Worm (Caenorhabditis elegans) whole organism, L4 larva: ENCODE results near the gene M01H9.3.

ENCODE experiments used
- F26F4.8 ChIP-seq: fragments of 200-800 bp; sonication (Bioruptor generic); conservative IDR thresholded peaks from 2 replicates; pipeline ENCODE4 v1.3.6; 2022; ENCODE audit warnings: missing genetic modification characterization, missing compliant biosample characterization
- T20F7.1 ChIP-seq: fragments of 200-800 bp; sonication (Bioruptor generic); optimal IDR thresholded peaks from 2 replicates; lab custom pipeline; 2018; ENCODE audit warnings: mild to moderate bottlenecking, missing genetic modification characterization, missing compliant biosample characterization
- Y105C5A.15 ChIP-seq: fragments of 200-800 bp; sonication (Bioruptor generic); IDR thresholded peaks from 2 replicates; pipeline ENCODE4 v1.3.6; 2022; ENCODE audit warnings: missing genetic modification characterization, missing compliant biosample characterization
- Y48G9A.11 ChIP-seq: fragments of 200-800 bp; sonication (Bioruptor generic); IDR thresholded peaks from 2 replicates; pipeline ENCODE4 v1.3.6; 2022; ENCODE audit warnings: missing genetic modification reagents, missing genetic modification characterization, missing compliant biosample characterization
- Y5F2A.4 ChIP-seq: fragments of 200-800 bp; sonication (Bioruptor generic); optimal IDR thresholded peaks from 2 replicates; lab custom pipeline; 2018; ENCODE audit warnings: mild to moderate bottlenecking, missing genetic modification characterization, missing compliant biosample characterization
- ZK546.5 ChIP-seq, 2 experiments: sonication (generic microtip); optimal IDR thresholded peaks; 2 replicates each; lab custom pipeline; 2017; ENCODE audit warnings: missing biosample characterization in 2 of 2, missing genetic modification characterization in 2 of 2
- aha-1 ChIP-seq: fragments of 150-350 bp; peaks from one replicate; lab custom pipeline; 2014; ENCODE audit warnings: missing biosample characterization, missing genetic modification characterization
- ama-1 ChIP-seq: fragments of 150-350 bp; optimal IDR thresholded peaks from 2 replicates; lab custom pipeline; 2014; ENCODE audit warnings: inconsistent platforms, mixed read lengths
- ctbp-1 ChIP-seq: fragments of 200-800 bp; sonication (Bioruptor generic); IDR thresholded peaks from 2 replicates; pipeline ENCODE4 v1.3.6; 2022; ENCODE audit warnings: missing genetic modification reagents, missing genetic modification characterization, missing compliant biosample characterization
- daf-16 ChIP-seq, 3 experiments: sonication (generic microtip); optimal IDR thresholded peaks; 2 replicates each; lab custom pipeline; 2016 to 2017; ENCODE audit warnings: missing genetic modification characterization in 3 of 3, missing genetic modification reagents in 3 of 3, mild to moderate bottlenecking in 2 of 3, missing compliant biosample characterization in 2 of 3, missing biosample characterization in 1 of 3, moderate library complexity in 1 of 3
- daf-19 ChIP-seq: fragments of 200-800 bp; sonication (Bioruptor generic); conservative IDR thresholded peaks from 2 replicates; pipeline ENCODE4 v1.3.6; 2022; ENCODE audit warnings: missing genetic modification characterization, missing compliant biosample characterization
- daf-8 ChIP-seq: fragments of 200-800 bp; sonication (Bioruptor generic); IDR thresholded peaks from 2 replicates; pipeline ENCODE4 v1.3.6; 2022; ENCODE audit warnings: missing genetic modification characterization, missing compliant biosample characterization
- dmd-6 ChIP-seq: fragments of 200-800 bp; sonication (Bioruptor generic); IDR thresholded peaks from 2 replicates; pipeline ENCODE4 v1.3.6; 2022; ENCODE audit warnings: missing genetic modification reagents, missing genetic modification characterization, missing compliant biosample characterization
- dmd-8 ChIP-seq: fragments of 200-800 bp; sonication (Bioruptor generic); IDR thresholded peaks from 2 replicates; pipeline ENCODE4 v1.3.6; 2022; ENCODE audit warnings: missing genetic modification characterization, missing compliant biosample characterization
- duxl-1 ChIP-seq: sonication (generic microtip); optimal IDR thresholded peaks from 2 replicates; lab custom pipeline; 2016; ENCODE audit warnings: mild to moderate bottlenecking, missing genetic modification characterization, moderate library complexity, missing compliant biosample characterization; ENCODE audit not compliant: poor library complexity
- egl-27 ChIP-seq: sonication (generic microtip); optimal IDR thresholded peaks from 3 replicates; lab custom pipeline; 2017; ENCODE audit warnings: missing biosample characterization, missing genetic modification reagents, missing genetic modification characterization
- fos-1 ChIP-seq: fragments of 150-350 bp; optimal IDR thresholded peaks from 2 replicates; lab custom pipeline; 2014; ENCODE audit warnings: missing biosample characterization, missing genetic modification characterization
- gei-8 ChIP-seq: fragments of 200-800 bp; sonication (Bioruptor generic); optimal IDR thresholded peaks from 2 replicates; lab custom pipeline; 2018; ENCODE audit warnings: mild to moderate bottlenecking, missing genetic modification characterization, missing compliant biosample characterization
- hif-1 ChIP-seq, 2 experiments: sonication (generic microtip); optimal IDR thresholded peaks; 2 replicates each; lab custom pipeline; 2016 to 2017; ENCODE audit warnings: missing compliant biosample characterization in 2 of 2, missing genetic modification characterization in 2 of 2, missing genetic modification reagents in 2 of 2, missing genotype in 2 of 2, mild to moderate bottlenecking in 1 of 2
- lin-13 ChIP-seq: fragments of 150-350 bp; optimal IDR thresholded peaks from 2 replicates; lab custom pipeline; 2014; ENCODE audit warnings: missing biosample characterization, missing genetic modification reagents, missing genetic modification characterization
- lin-15B ChIP-seq: fragments of 150-350 bp; sonication (generic microtip); optimal IDR thresholded peaks from 3 replicates; lab custom pipeline; 2014; ENCODE audit warnings: missing biosample characterization, missing genetic modification characterization
- lin-29 ChIP-seq: fragments of 200-800 bp; sonication (Bioruptor generic); IDR thresholded peaks from 2 replicates; pipeline ENCODE4 v1.3.6; 2022; ENCODE audit warnings: missing genetic modification reagents, missing genetic modification characterization, missing compliant biosample characterization
- lin-38 ChIP-seq: fragments of 200-800 bp; sonication (Bioruptor generic); IDR thresholded peaks from 2 replicates; pipeline ENCODE4 v1.3.6; 2022; ENCODE audit warnings: missing genetic modification reagents, missing genetic modification characterization, missing compliant biosample characterization
- lin-39 ChIP-seq: fragments of 150-350 bp; optimal IDR thresholded peaks from 2 replicates; lab custom pipeline; 2014; ENCODE audit warnings: missing biosample characterization, missing genetic modification reagents, missing genetic modification characterization
- mep-1 ChIP-seq: fragments of 150-350 bp; sonication (generic microtip); optimal IDR thresholded peaks from 3 replicates; lab custom pipeline; 2014; ENCODE audit warnings: missing biosample characterization, missing genetic modification characterization
- mes-2 ChIP-seq: sonication (generic microtip); optimal IDR thresholded peaks from 2 replicates; lab custom pipeline; 2016; ENCODE audit warnings: missing genotype, mild to moderate bottlenecking, missing genetic modification characterization, missing compliant biosample characterization; ENCODE audit not compliant: poor library complexity, severe bottlenecking
- mxl-3 ChIP-seq: fragments of 200-800 bp; sonication (Bioruptor generic); optimal IDR thresholded peaks from 2 replicates; lab custom pipeline; 2018; ENCODE audit warnings: mild to moderate bottlenecking, missing genetic modification characterization, missing compliant biosample characterization
- nhr-102 ChIP-seq: sonication (generic microtip); optimal IDR thresholded peaks from 2 replicates; lab custom pipeline; 2016; ENCODE audit warnings: mild to moderate bottlenecking, missing genetic modification characterization, moderate library complexity, missing compliant biosample characterization
- nhr-11 ChIP-seq: fragments of 150-350 bp; optimal IDR thresholded peaks from 2 replicates; lab custom pipeline; 2014; ENCODE audit warnings: missing biosample characterization, missing genetic modification characterization
- nhr-25 ChIP-seq: sonication (generic microtip); optimal IDR thresholded peaks from 2 replicates; lab custom pipeline; 2017; ENCODE audit warnings: missing genetic modification characterization, mild to moderate bottlenecking, missing compliant biosample characterization, antibody characterized with exemption, moderate library complexity, borderline replicate concordance; ENCODE audit not compliant: insufficient read depth
- nhr-41 ChIP-seq: fragments of 200-800 bp; sonication (Bioruptor generic); IDR thresholded peaks from 2 replicates; pipeline ENCODE4 v1.3.6; 2022; ENCODE audit warnings: missing genetic modification reagents, missing genetic modification characterization, missing compliant biosample characterization
- nhr-42 ChIP-seq: fragments of 200-800 bp; sonication (Bioruptor generic); IDR thresholded peaks from 2 replicates; pipeline ENCODE4 v1.3.6; 2022; ENCODE audit warnings: missing genetic modification characterization, missing compliant biosample characterization
- nhr-48 ChIP-seq: sonication (generic microtip); optimal IDR thresholded peaks from 2 replicates; lab custom pipeline; 2016; ENCODE audit warnings: mild to moderate bottlenecking, missing genetic modification characterization, missing compliant biosample characterization
- nhr-6 ChIP-seq: fragments of 150-350 bp; optimal IDR thresholded peaks from 2 replicates; lab custom pipeline; 2014; ENCODE audit warnings: missing biosample characterization, missing genetic modification characterization
- nhr-77 ChIP-seq: fragments of 150-350 bp; optimal IDR thresholded peaks from 2 replicates; lab custom pipeline; 2014; ENCODE audit warnings: missing biosample characterization, missing genetic modification characterization
- pha-4 ChIP-seq, 2 experiments: fragments of 150-350 bp in 1 of 2; fragments of 200-800 bp in 1 of 2; sonication (Bioruptor generic) in 1 of 2; IDR thresholded peaks in 1 of 2; optimal IDR thresholded peaks in 1 of 2; 2 replicates each; pipeline versions ENCODE4 v1.3.6 to Lab custom; 2014 to 2022; ENCODE audit warnings: missing genetic modification characterization in 2 of 2, missing genetic modification reagents in 2 of 2, missing biosample characterization in 1 of 2, missing compliant biosample characterization in 1 of 2
- php-3 ChIP-seq: fragments of 200-800 bp; sonication (Bioruptor generic); IDR thresholded peaks from 2 replicates; pipeline ENCODE4 v1.3.6; 2022; ENCODE audit warnings: missing genetic modification reagents, missing genetic modification characterization, missing compliant biosample characterization
- rbr-2 ChIP-seq: sonication (generic microtip); optimal IDR thresholded peaks from 2 replicates; lab custom pipeline; 2016; ENCODE audit warnings: missing genotype, missing genetic modification characterization, missing compliant biosample characterization
- sdz-12 ChIP-seq: fragments of 200-800 bp; sonication (Bioruptor generic); optimal IDR thresholded peaks from 2 replicates; lab custom pipeline; 2018; ENCODE audit warnings: mild to moderate bottlenecking, missing genetic modification characterization, missing compliant biosample characterization
- spr-3 ChIP-seq: fragments of 200-800 bp; sonication (Bioruptor generic); optimal IDR thresholded peaks from 2 replicates; lab custom pipeline; 2018; ENCODE audit warnings: mild to moderate bottlenecking, missing genetic modification characterization, missing compliant biosample characterization
- tra-1 ChIP-seq: fragments of 200-800 bp; sonication (Bioruptor generic); IDR thresholded peaks from 2 replicates; pipeline ENCODE4 v1.3.6; 2022; ENCODE audit warnings: missing genetic modification reagents, missing genetic modification characterization, missing compliant biosample characterization
- unc-39 ChIP-seq: sonication (generic microtip); optimal IDR thresholded peaks from 2 replicates; lab custom pipeline; 2017; ENCODE audit warnings: missing biosample characterization, missing genetic modification characterization
- unc-62 ChIP-seq, 3 experiments: fragments of 150-350 bp in 1 of 3; sonication (generic microtip); optimal IDR thresholded peaks in 2 of 3; peaks in 1 of 3; 1 replicate in 1 of 3; 2 replicates in 2 of 3; lab custom pipeline; 2014 to 2017; ENCODE audit warnings: missing biosample characterization in 3 of 3, missing genetic modification characterization in 3 of 3, missing genetic modification reagents in 3 of 3, missing genotype in 1 of 3
- vab-7 ChIP-seq: fragments of 200-800 bp; sonication (Bioruptor generic); IDR thresholded peaks from 2 replicates; pipeline ENCODE4 v1.3.6; 2022; ENCODE audit warnings: missing genetic modification reagents, missing genetic modification characterization, missing compliant biosample characterization
- zfp-2 ChIP-seq: sonication (generic microtip); optimal IDR thresholded peaks from 2 replicates; lab custom pipeline; 2016; ENCODE audit warnings: mild to moderate bottlenecking, missing genetic modification characterization, missing compliant biosample characterization
- zfp-3 ChIP-seq: fragments of 200-800 bp; sonication (Bioruptor generic); conservative IDR thresholded peaks from 2 replicates; pipeline ENCODE4 v1.3.6; 2022; ENCODE audit warnings: missing genetic modification reagents, missing genetic modification characterization, missing compliant biosample characterization
- zip-2 ChIP-seq: fragments of 150-350 bp; optimal IDR thresholded peaks from 2 replicates; lab custom pipeline; 2014; ENCODE audit warnings: missing biosample characterization, missing genetic modification characterization

Gene M01H9.3

ce11 chrIV:4468046-4468727 lies 8.7 kb downstream of the M01H9.3 start:
- TF ChIP-seq nhr-25 (tag; lab: Kevin White, UChicago) (no peak), lin-39 (no peak), lin-15B (tag; lab: Kevin White, UChicago) (no peak), Y105C5A.15 (GFP tag; lab: Robert Waterston, UW) (0 out of 2 replicates have a peak, but pooled peaks have one; percentile 40), duxl-1 (tag; lab: Kevin White, UChicago) (no peak), dmd-6 (GFP tag; lab: Robert Waterston, UW) (no peak; the same call in 1 of the 2 replicates), sdz-12 (GFP tag; lab: Kevin White, UChicago) (peak; percentile 56), spr-3 (GFP tag; lab: Kevin White, UChicago) (no peak), unc-39 (tag; lab: Kevin White, UChicago) (no peak), T20F7.1 (GFP tag; lab: Kevin White, UChicago) (no peak), nhr-77 (no peak), nhr-102 (tag; lab: Kevin White, UChicago) (peak; percentile 60), dmd-8 (GFP tag; lab: Robert Waterston, UW) (0 out of 2 replicates have a peak, but pooled peaks have one; percentile 30), F26F4.8 (GFP tag; lab: Robert Waterston, UW) (no peak), gei-8 (GFP tag; lab: Kevin White, UChicago) (no peak), daf-16 (GFP tag; optimal IDR thresholded peaks at IDR 0.05; lab: Kevin White, UChicago) (peak in 1 of 2 experiments; percentile 61), daf-16 (tag; optimal IDR thresholded peaks at IDR 0.05; lab: Kevin White, UChicago) (peak; percentile 77), nhr-11 (peak; percentile 14), nhr-6 (peak; percentile 1), rbr-2 (peak; percentile 37), fos-1 (tag; lab: Kevin White, UChicago) (no peak), nhr-48 (tag; lab: Kevin White, UChicago) (peak; percentile 51), vab-7 (GFP tag; lab: Robert Waterston, UW) (0 out of 2 replicates have a peak, but pooled peaks have one; percentile 4), Y5F2A.4 (peak; percentile 21), zfp-3 (GFP tag; lab: Robert Waterston, UW) (peak; percentile 89; the same call in 1 of the 2 replicates), ctbp-1 (GFP tag; lab: Robert Waterston, UW) (0 out of 2 replicates have a peak, but pooled peaks have one; percentile 48), hif-1 (tag; optimal IDR thresholded peaks at IDR 0.05; lab: Kevin White, UChicago) (peak; percentile 26 to 65), tra-1 (GFP tag; lab: Robert Waterston, UW) (no peak), daf-8 (GFP tag; lab: Robert Waterston, UW) (no peak), mxl-3 (peak; percentile 31), php-3 (0 out of 2 replicates have a peak, but pooled peaks have one; percentile 31), nhr-42 (GFP tag; lab: Robert Waterston, UW) (0 out of 2 replicates have a peak, but pooled peaks have one; percentile 6), nhr-41 (GFP tag; lab: Robert Waterston, UW) (no peak), zip-2 (tag; lab: Kevin White, UChicago) (peak; percentile 29), Y48G9A.11 (no peak), unc-62 (GFP tag; optimal IDR thresholded peaks at IDR 0.05 in 1 of 2; lab: Kevin White, UChicago) (peak in 1 of 2 experiments; percentile 63), unc-62 (tag; optimal IDR thresholded peaks at IDR 0.05; lab: Kevin White, UChicago) (no peak), mep-1 (tag; lab: Kevin White, UChicago) (peak; percentile 72), aha-1 (peak; percentile 30), daf-19 (GFP tag; lab: Robert Waterston, UW) (no peak), mes-2 (peak; percentile 12), lin-38 (peak; percentile 65), ama-1 (lab: Kevin White, UChicago) (peak; percentile 99), lin-13 (GFP tag; lab: Kevin White, UChicago) (no peak), lin-29 (GFP tag; lab: Robert Waterston, UW) (no peak), ZK546.5 (tag; optimal IDR thresholded peaks at IDR 0.05; lab: Kevin White, UChicago) (no peak), egl-27 (tag; lab: Kevin White, UChicago) (no peak), zfp-2 (tag; lab: Kevin White, UChicago) (peak; percentile 22), pha-4 (GFP tag; IDR thresholded peaks at IDR 0.05; lab: Robert Waterston, UW) (no peak), pha-4 (tag; optimal IDR thresholded peaks at IDR 0.05; lab: Kevin White, UChicago) (peak; percentile 11)
